Worm (Caenorhabditis elegans) whole organism, late embryonic: Measurements from ENCODE around the gene cdc-73.

ENCODE experiments used
- C08G9.2 ChIP-seq: sonication (generic microtip); optimal IDR thresholded peaks from 2 replicates; lab custom pipeline; 2016; ENCODE audit warnings: mild to moderate bottlenecking, missing genetic modification characterization, moderate library complexity, missing compliant biosample characterization
- Y22D7AL.16 ChIP-seq: sonication (generic microtip); optimal IDR thresholded peaks from 2 replicates; lab custom pipeline; 2016; ENCODE audit warnings: missing genetic modification characterization, missing compliant biosample characterization
- ahr-1 ChIP-seq: sonication (generic microtip); optimal IDR thresholded peaks from 2 replicates; lab custom pipeline; 2016; ENCODE audit warnings: missing genetic modification characterization, missing compliant biosample characterization
- ceh-18 ChIP-seq: sonication (generic microtip); optimal IDR thresholded peaks from 2 replicates; lab custom pipeline; 2016; ENCODE audit warnings: missing genetic modification characterization, missing compliant biosample characterization
- ceh-19 ChIP-seq: fragments of 200-800 bp; sonication (Bioruptor generic); optimal IDR thresholded peaks from 2 replicates; lab custom pipeline; 2018; ENCODE audit warnings: mild to moderate bottlenecking, missing genetic modification characterization, missing compliant biosample characterization
- ceh-2 ChIP-seq: sonication (generic microtip); optimal IDR thresholded peaks from 2 replicates; lab custom pipeline; 2016; ENCODE audit warnings: missing genotype, missing genetic modification characterization, missing compliant biosample characterization
- ceh-31 ChIP-seq: sonication (generic microtip); optimal IDR thresholded peaks from 2 replicates; lab custom pipeline; 2016; ENCODE audit warnings: missing genetic modification characterization, missing compliant biosample characterization
- ceh-34 ChIP-seq: sonication (generic microtip); optimal IDR thresholded peaks from 2 replicates; lab custom pipeline; 2016; ENCODE audit warnings: mild to moderate bottlenecking, missing genetic modification characterization, missing compliant biosample characterization
- ceh-9 ChIP-seq: sonication (generic microtip); optimal IDR thresholded peaks from 2 replicates; lab custom pipeline; 2016; ENCODE audit warnings: mild to moderate bottlenecking, missing genetic modification characterization, inconsistent platforms, missing compliant biosample characterization
- dve-1 ChIP-seq: sonication (generic microtip); optimal IDR thresholded peaks from 2 replicates; lab custom pipeline; 2017; ENCODE audit warnings: antibody characterized with exemption, mild to moderate bottlenecking, missing genetic modification characterization, missing compliant biosample characterization
- elt-2 ChIP-seq: sonication (generic microtip); optimal IDR thresholded peaks from 2 replicates; lab custom pipeline; 2016; ENCODE audit warnings: missing genetic modification reagents, missing genetic modification characterization, missing compliant biosample characterization
- elt-4 ChIP-seq: sonication (generic microtip); optimal IDR thresholded peaks from 2 replicates; lab custom pipeline; 2016; ENCODE audit warnings: missing genetic modification characterization, missing compliant biosample characterization
- hlh-13 ChIP-seq: fragments of 200-800 bp; sonication (Bioruptor generic); optimal IDR thresholded peaks from 2 replicates; lab custom pipeline; 2018; ENCODE audit warnings: mild to moderate bottlenecking, missing genetic modification characterization, missing compliant biosample characterization
- hlh-15 ChIP-seq: sonication (generic microtip); optimal IDR thresholded peaks from 2 replicates; lab custom pipeline; 2016; ENCODE audit warnings: missing genetic modification characterization, missing compliant biosample characterization
- hlh-30 ChIP-seq: sonication (generic microtip); optimal IDR thresholded peaks from 2 replicates; lab custom pipeline; 2017; ENCODE audit warnings: antibody characterized with exemption, missing genetic modification characterization, missing compliant biosample characterization; ENCODE audit not compliant: insufficient read depth
- hlh-6 ChIP-seq: sonication (generic microtip); optimal IDR thresholded peaks from 2 replicates; lab custom pipeline; 2016; ENCODE audit warnings: missing genotype, missing genetic modification characterization, missing compliant biosample characterization
- hlh-8 ChIP-seq: sonication (generic microtip); optimal IDR thresholded peaks from 2 replicates; lab custom pipeline; 2016; ENCODE audit warnings: missing genotype, missing genetic modification characterization, missing compliant biosample characterization
- lim-6 ChIP-seq: sonication (generic microtip); optimal IDR thresholded peaks from 2 replicates; lab custom pipeline; 2016; ENCODE audit warnings: missing genetic modification characterization, missing compliant biosample characterization
- lin-11 ChIP-seq: fragments of 200-800 bp; sonication (Bioruptor generic); optimal IDR thresholded peaks from 2 replicates; lab custom pipeline; 2018; ENCODE audit warnings: mild to moderate bottlenecking, missing genetic modification characterization, missing compliant biosample characterization
- madf-2 ChIP-seq: sonication (generic microtip); optimal IDR thresholded peaks from 2 replicates; lab custom pipeline; 2017; ENCODE audit warnings: missing genetic modification characterization, missing compliant biosample characterization
- nfya-1 ChIP-seq: sonication (generic microtip); optimal IDR thresholded peaks from 2 replicates; lab custom pipeline; 2017; ENCODE audit warnings: missing genetic modification characterization, mild to moderate bottlenecking, missing compliant biosample characterization, antibody characterized with exemption, moderate library complexity
- nhr-232 ChIP-seq: sonication (generic microtip); optimal IDR thresholded peaks from 2 replicates; lab custom pipeline; 2016; ENCODE audit warnings: missing genetic modification characterization, missing compliant biosample characterization
- npax-4 ChIP-seq: sonication (generic microtip); optimal IDR thresholded peaks from 2 replicates; lab custom pipeline; 2016; ENCODE audit warnings: missing genetic modification characterization, missing compliant biosample characterization
- pat-9 ChIP-seq: fragments of 200-800 bp; sonication (Bioruptor generic); optimal IDR thresholded peaks from 2 replicates; lab custom pipeline; 2018; ENCODE audit warnings: mild to moderate bottlenecking, missing genetic modification characterization, moderate library complexity, missing compliant biosample characterization
- pax-1 ChIP-seq: fragments of 150-350 bp; optimal IDR thresholded peaks from 2 replicates; lab custom pipeline; 2014; ENCODE audit warnings: missing biosample characterization, missing genetic modification characterization
- pqm-1 ChIP-seq: sonication (generic microtip); optimal IDR thresholded peaks from 2 replicates; lab custom pipeline; 2016; ENCODE audit warnings: missing genetic modification characterization, missing compliant biosample characterization
- pros-1 ChIP-seq: fragments of 150-350 bp; optimal IDR thresholded peaks from 2 replicates; lab custom pipeline; 2014; ENCODE audit warnings: missing biosample characterization, missing genetic modification reagents, missing genetic modification characterization
- ref-2 ChIP-seq: sonication (generic microtip); optimal IDR thresholded peaks from 2 replicates; lab custom pipeline; 2016; ENCODE audit warnings: missing genetic modification characterization, missing compliant biosample characterization
- rnt-1 ChIP-seq: sonication (generic microtip); optimal IDR thresholded peaks from 2 replicates; lab custom pipeline; 2016; ENCODE audit warnings: missing genetic modification characterization, missing compliant biosample characterization
- sdc-2 ChIP-seq: sonication (generic microtip); optimal IDR thresholded peaks from 2 replicates; lab custom pipeline; 2016; ENCODE audit warnings: missing genotype, missing genetic modification characterization, missing compliant biosample characterization
- sox-4 ChIP-seq: sonication (generic microtip); optimal IDR thresholded peaks from 2 replicates; lab custom pipeline; 2017; ENCODE audit warnings: mild to moderate bottlenecking, missing genetic modification characterization, inconsistent platforms, missing compliant biosample characterization
- tbx-2 ChIP-seq: sonication (generic microtip); optimal IDR thresholded peaks from 2 replicates; lab custom pipeline; 2016; ENCODE audit warnings: missing genetic modification characterization, missing compliant biosample characterization
- ttx-3 ChIP-seq: sonication (generic microtip); optimal IDR thresholded peaks from 2 replicates; lab custom pipeline; 2016; ENCODE audit warnings: missing genetic modification reagents, missing genetic modification characterization, missing compliant biosample characterization
- unc-42 ChIP-seq: sonication (generic microtip); optimal IDR thresholded peaks from 2 replicates; lab custom pipeline; 2016; ENCODE audit warnings: missing genotype, missing genetic modification characterization, missing compliant biosample characterization
- unc-55 ChIP-seq: sonication (generic microtip); optimal IDR thresholded peaks from 2 replicates; lab custom pipeline; 2017; ENCODE audit warnings: missing biosample characterization, missing genetic modification reagents, missing genetic modification characterization

The cdc-73 gene

DNA sequence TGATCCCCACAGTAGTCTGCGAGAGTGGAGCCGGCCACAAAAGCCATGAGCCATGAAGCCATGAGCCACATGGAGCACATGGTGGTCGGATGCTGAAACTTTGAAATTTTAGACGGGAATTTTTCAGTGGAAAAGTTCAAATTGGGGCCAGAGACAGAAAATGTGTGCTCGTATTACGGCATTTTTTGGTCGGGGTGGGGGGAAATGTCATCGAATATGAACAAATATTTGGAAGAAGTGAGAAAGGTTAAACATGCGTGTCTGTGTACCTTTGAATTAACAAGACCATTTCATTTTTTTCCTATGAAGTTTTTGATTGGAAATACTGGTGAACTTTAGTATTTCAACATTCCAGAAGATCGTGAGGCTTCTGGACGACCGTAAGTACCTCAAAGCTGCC lies 9.2 kb downstream of the cdc-73 start, which contains the start of gene wrt-5:
Gene wrt-5, minus strand, starts transcription at position 101 of the 400 bp plus-strand sequence.
- TF ChIP-seq ceh-31 (tag; lab: Kevin White, UChicago) (no peak), hlh-13 (GFP tag; lab: Kevin White, UChicago) (no peak), dve-1 (no peak), sdc-2 (tag; lab: Kevin White, UChicago) (no peak), ceh-34 (tag; lab: Kevin White, UChicago) (no peak), hlh-15 (no peak), madf-2 (tag; lab: Kevin White, UChicago) (no peak), ttx-3 (tag; lab: Kevin White, UChicago) (no peak), ceh-18 (tag; lab: Kevin White, UChicago) (no peak), Y22D7AL.16 (no peak), sox-4 (tag; lab: Kevin White, UChicago) (no peak), C08G9.2 (no peak), ref-2 (tag; lab: Kevin White, UChicago) (no peak), hlh-30 (no peak), pros-1 (tag; lab: Kevin White, UChicago) (no peak), ceh-9 (tag; lab: Kevin White, UChicago) (no peak), elt-2 (tag; lab: Kevin White, UChicago) (no peak)

DNA sequence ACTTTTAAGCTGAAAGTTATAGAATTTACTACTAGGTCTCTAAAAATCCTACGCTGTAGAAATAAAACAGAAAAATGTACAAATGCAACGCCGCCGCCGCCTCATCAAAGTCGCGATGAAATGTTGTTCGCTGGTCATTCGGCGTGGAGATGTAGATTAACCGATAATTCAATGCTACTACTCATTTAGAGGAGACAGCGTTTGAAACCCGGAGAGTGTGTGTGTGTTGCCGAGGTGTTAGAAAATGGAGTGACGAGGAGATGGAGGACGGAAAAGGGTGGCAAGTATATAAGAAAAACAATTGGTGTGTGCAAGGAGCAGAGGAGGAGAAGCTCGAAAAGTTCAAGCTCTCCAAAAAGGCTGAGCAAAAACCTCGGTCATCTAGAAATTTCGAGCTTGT lies 9.9 kb downstream of the cdc-73 start:
- TF ChIP-seq dve-1, result no peak
- peak; percentile 75 for TF ChIP-seq unc-42
- no peak for TF ChIP-seq elt-4 (tag; lab: Kevin White, UChicago)
- no peak for TF ChIP-seq pax-1 (tag; lab: Kevin White, UChicago)
- TF ChIP-seq, all 69 proteins: peak for 1

ce11 chrIV:4053405-4053804 lies 11.0 kb downstream of the cdc-73 start:
- TF ChIP-seq ref-2 (tag; lab: Kevin White, UChicago) (no peak), ceh-2 (tag; lab: Kevin White, UChicago) (no peak), elt-4 (tag; lab: Kevin White, UChicago) (no peak), nfya-1 (tag; lab: Kevin White, UChicago) (no peak), npax-4 (tag; lab: Kevin White, UChicago) (no peak), madf-2 (tag; lab: Kevin White, UChicago) (no peak), rnt-1 (tag; lab: Kevin White, UChicago) (no peak), hlh-8 (tag; lab: Kevin White, UChicago) (no peak), hlh-15 (no peak), ahr-1 (tag; lab: Kevin White, UChicago) (no peak), ceh-9 (tag; lab: Kevin White, UChicago) (no peak), hlh-6 (tag; lab: Kevin White, UChicago) (no peak), lin-11 (no peak), pax-1 (tag; lab: Kevin White, UChicago) (no peak), sox-4 (tag; lab: Kevin White, UChicago) (no peak), ceh-19 (no peak), Y22D7AL.16 (no peak)
- TF ChIP-seq, all 69 proteins: peak for 0

- TF ChIP-seq sdc-2 (tag; lab: Kevin White, UChicago) (no peak), lim-6 (tag; lab: Kevin White, UChicago) (no peak), nhr-232 (tag; lab: Kevin White, UChicago) (no peak), pat-9 (tag; lab: Kevin White, UChicago) (no peak), hlh-30 (no peak), unc-55 (GFP tag; lab: Kevin White, UChicago) (peak; percentile 64), tbx-2 (tag; lab: Kevin White, UChicago) (no peak), pqm-1 (tag; lab: Kevin White, UChicago) (no peak), rnt-1 (tag; lab: Kevin White, UChicago) (peak; percentile 0)
These were observed 12.9 kb downstream of the cdc-73 start for ce11 chrIV:4055297-4055696.
